Worm (Caenorhabditis elegans) whole organism, early embryonic: ENCODE data around the gene F13A2.5.

Experiments used
- B0310.2 ChIP-seq: sonication (generic microtip); optimal IDR thresholded peaks from 2 replicates; lab custom pipeline; 2016; ENCODE audit warnings: mild to moderate bottlenecking, missing genetic modification characterization, missing compliant biosample characterization
- F13C5.2 ChIP-seq: sonication (generic microtip); optimal IDR thresholded peaks from 2 replicates; lab custom pipeline; 2017; ENCODE audit warnings: mild to moderate bottlenecking, missing genetic modification characterization, inconsistent platforms, missing compliant biosample characterization
- aly-1 ChIP-seq: sonication (generic microtip); optimal IDR thresholded peaks from 2 replicates; lab custom pipeline; 2016; ENCODE audit warnings: missing genetic modification characterization, missing compliant biosample characterization
- ama-1 ChIP-seq: fragments of 150-350 bp; optimal IDR thresholded peaks from 2 replicates; lab custom pipeline; 2014
- ceh-13 ChIP-seq: fragments of 200-800 bp; sonication (Bioruptor generic); optimal IDR thresholded peaks from 2 replicates; lab custom pipeline; 2018; ENCODE audit warnings: mild to moderate bottlenecking, missing genetic modification characterization, missing compliant biosample characterization
- ceh-36 ChIP-seq: sonication (generic microtip); optimal IDR thresholded peaks from 2 replicates; lab custom pipeline; 2016; ENCODE audit warnings: missing genetic modification characterization, inconsistent platforms, missing compliant biosample characterization
- ets-7 ChIP-seq: sonication (generic microtip); optimal IDR thresholded peaks from 2 replicates; lab custom pipeline; 2016; ENCODE audit warnings: missing genotype, missing genetic modification characterization, missing compliant biosample characterization
- flt-1 ChIP-seq: fragments of 200-800 bp; sonication (Bioruptor generic); IDR thresholded peaks from 2 replicates; pipeline ENCODE4 v1.3.6; 2022; ENCODE audit warnings: missing genetic modification characterization, missing compliant biosample characterization
- hmbx-1 ChIP-seq: sonication (generic microtip); optimal IDR thresholded peaks from 2 replicates; lab custom pipeline; 2016; ENCODE audit warnings: mild to moderate bottlenecking, missing genetic modification characterization, missing compliant biosample characterization
- hmg-4 ChIP-seq: fragments of 200-800 bp; sonication (Bioruptor generic); optimal IDR thresholded peaks from 2 replicates; lab custom pipeline; 2018; ENCODE audit warnings: mild to moderate bottlenecking, missing genetic modification characterization, missing compliant biosample characterization
- hnd-1 ChIP-seq: sonication (generic microtip); optimal IDR thresholded peaks from 2 replicates; lab custom pipeline; 2016; ENCODE audit warnings: missing genetic modification characterization, missing compliant biosample characterization
- pes-1 ChIP-seq: fragments of 200-800 bp; sonication (Bioruptor generic); IDR thresholded peaks from 2 replicates; pipeline ENCODE4 v1.3.6; 2022; ENCODE audit warnings: missing genetic modification reagents, missing genetic modification characterization, missing compliant biosample characterization
- scrt-1 ChIP-seq: fragments of 200-800 bp; sonication (Bioruptor generic); IDR thresholded peaks from 2 replicates; pipeline ENCODE4 v1.3.6; 2022; ENCODE audit warnings: missing genetic modification characterization, missing compliant biosample characterization
- sea-1 ChIP-seq: fragments of 200-800 bp; sonication (Bioruptor generic); conservative IDR thresholded peaks from 2 replicates; pipeline ENCODE4 v1.3.6; 2022; ENCODE audit warnings: missing genetic modification characterization, missing compliant biosample characterization
- tbx-11 ChIP-seq: fragments of 200-800 bp; sonication (Bioruptor generic); IDR thresholded peaks from 2 replicates; pipeline ENCODE4 v1.3.6; 2022; ENCODE audit warnings: missing genetic modification characterization, missing compliant biosample characterization
- tbx-37 ChIP-seq: fragments of 200-800 bp; sonication (Bioruptor generic); conservative IDR thresholded peaks from 2 replicates; pipeline ENCODE4 v1.3.6; 2022; ENCODE audit warnings: missing genetic modification reagents, missing genetic modification characterization, missing compliant biosample characterization
- tra-4 ChIP-seq: sonication (generic microtip); optimal IDR thresholded peaks from 2 replicates; lab custom pipeline; 2017; ENCODE audit warnings: missing genetic modification characterization, missing compliant biosample characterization

F13A2.5 gene

DNA sequence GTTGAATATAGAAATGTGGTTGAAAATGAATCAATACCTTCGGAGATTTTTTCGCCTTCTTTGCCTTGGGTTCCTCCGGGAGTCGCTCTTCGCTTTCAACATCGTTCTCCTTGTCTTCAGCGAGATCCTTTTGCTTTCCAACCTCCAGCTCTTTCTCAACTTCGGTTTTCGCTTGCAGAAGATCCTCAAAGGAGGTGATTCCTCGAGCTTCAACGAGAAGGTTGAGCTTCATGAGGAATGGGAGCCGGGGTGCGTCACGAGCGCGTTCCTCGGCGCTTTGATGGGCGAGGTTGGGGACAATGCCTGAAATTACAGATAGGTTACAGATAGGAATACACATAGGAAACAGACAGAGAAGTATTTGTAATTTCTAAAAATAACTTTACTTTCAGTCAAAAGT lies 2.9 kb downstream of the F13A2.5 start:
- TF ChIP-seq flt-1 (GFP tag; lab: Robert Waterston, UW) (no peak), sea-1 (GFP tag; lab: Robert Waterston, UW) (no peak), aly-1 (no peak), tbx-11 (GFP tag; lab: Robert Waterston, UW) (no peak), ama-1 (lab: Kevin White, UChicago) (no peak), tra-4 (no peak), ceh-13 (GFP tag; lab: Kevin White, UChicago) (no peak), pes-1 (GFP tag; lab: Robert Waterston, UW) (no peak), hmbx-1 (tag; lab: Kevin White, UChicago) (no peak)

DNA sequence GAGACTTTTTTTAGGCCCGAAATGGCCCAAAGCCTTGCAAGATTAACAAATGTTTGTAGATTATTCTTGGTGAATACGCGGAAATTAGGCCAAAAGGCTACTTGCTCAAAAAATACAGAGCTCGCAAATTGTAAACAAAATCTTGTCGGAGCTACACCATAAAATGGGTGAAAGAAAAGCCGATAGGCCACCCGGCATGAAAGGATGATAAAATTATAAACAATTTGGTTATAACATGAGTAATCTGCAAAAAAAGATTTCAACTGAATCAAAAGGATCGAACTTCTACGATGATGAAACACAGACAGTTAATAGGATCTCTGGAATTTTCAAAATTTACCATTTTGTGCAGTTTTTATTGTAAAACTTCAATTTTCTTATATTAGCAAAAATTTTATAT lies 3.6 kb downstream of the F13A2.5 start:
- TF ChIP-seq sea-1 (GFP tag; lab: Robert Waterston, UW) (no peak), scrt-1 (GFP tag; lab: Robert Waterston, UW) (no peak), flt-1 (GFP tag; lab: Robert Waterston, UW) (no peak), hnd-1 (tag; lab: Kevin White, UChicago) (no peak), hmg-4 (GFP tag; lab: Kevin White, UChicago) (no peak), ceh-36 (no peak), ama-1 (lab: Kevin White, UChicago) (no peak), B0310.2 (tag; lab: Kevin White, UChicago) (no peak), tbx-37 (no peak), tbx-11 (GFP tag; lab: Robert Waterston, UW) (no peak)

ce11 chrV:4396257-4396656 lies 5.5 kb downstream of the F13A2.5 start, which contains the start of gene F13A2.3:
TSS of gene F13A2.3 (minus strand) at chrV:4396357.
- no peak for TF ChIP-seq aly-1
- no peak for TF ChIP-seq flt-1 (GFP tag; lab: Robert Waterston, UW)
- no peak for TF ChIP-seq scrt-1 (GFP tag; lab: Robert Waterston, UW)

- no peak for TF ChIP-seq ets-7 (tag; lab: Kevin White, UChicago)
- no peak for TF ChIP-seq tbx-37
- no peak for TF ChIP-seq hmbx-1 (tag; lab: Kevin White, UChicago)
- no peak for TF ChIP-seq tbx-11 (GFP tag; lab: Robert Waterston, UW)
- no peak for TF ChIP-seq tra-4
These were observed 13.8 kb downstream of the F13A2.5 start for ce11 chrV:4387916-4388315.

ce11 chrV:4387402-4387801 lies 14.4 kb downstream of the F13A2.5 start, which contains the start of gene F13A2.9:
TSS of gene F13A2.9 (minus strand) at chrV:4387502.
- TF ChIP-seq tra-4 (no peak), hmg-4 (GFP tag; lab: Kevin White, UChicago) (no peak)

DNA sequence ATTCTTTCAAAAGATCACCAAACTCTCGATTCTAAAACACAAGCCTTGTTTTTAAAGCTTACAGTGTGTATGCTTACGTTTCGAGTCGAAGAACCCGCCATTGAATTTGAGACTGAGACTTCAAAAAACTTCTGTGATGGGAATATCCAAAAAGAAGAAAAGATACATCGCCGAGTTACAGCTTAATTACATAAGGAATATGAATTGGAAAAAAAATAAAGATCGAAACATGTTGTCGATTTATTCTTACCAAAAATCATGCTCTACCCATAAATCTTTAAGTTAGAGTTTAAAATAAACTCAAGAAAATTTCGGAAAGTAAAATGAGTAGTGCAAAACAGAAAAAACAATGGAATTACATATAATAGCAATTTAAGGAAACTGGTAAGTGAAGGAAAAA lies 15.6 kb downstream of the F13A2.5 start, which contains the start of gene F13A2.10:
Gene F13A2.10, minus strand, starts transcription at position 101 of the 400 bp plus-strand sequence.
- no peak for TF ChIP-seq tbx-37
- no peak for TF ChIP-seq hnd-1 (tag; lab: Kevin White, UChicago)
- TF ChIP-seq B0310.2 (tag; lab: Kevin White, UChicago): no peak
- TF ChIP-seq scrt-1 (GFP tag; lab: Robert Waterston, UW): no peak
- no peak for TF ChIP-seq ceh-13 (GFP tag; lab: Kevin White, UChicago)
- no peak for TF ChIP-seq ama-1 (lab: Kevin White, UChicago)
- TF ChIP-seq ceh-36: no peak
- no peak for TF ChIP-seq tbx-11 (GFP tag; lab: Robert Waterston, UW)
- no peak for TF ChIP-seq F13C5.2 (tag; lab: Kevin White, UChicago)
- no peak for TF ChIP-seq flt-1 (GFP tag; lab: Robert Waterston, UW)
- TF ChIP-seq aly-1: no peak
- TF ChIP-seq ets-7 (tag; lab: Kevin White, UChicago): no peak
- TF ChIP-seq hmbx-1 (tag; lab: Kevin White, UChicago): no peak
- TF ChIP-seq pes-1 (GFP tag; lab: Robert Waterston, UW): no peak

DNA sequence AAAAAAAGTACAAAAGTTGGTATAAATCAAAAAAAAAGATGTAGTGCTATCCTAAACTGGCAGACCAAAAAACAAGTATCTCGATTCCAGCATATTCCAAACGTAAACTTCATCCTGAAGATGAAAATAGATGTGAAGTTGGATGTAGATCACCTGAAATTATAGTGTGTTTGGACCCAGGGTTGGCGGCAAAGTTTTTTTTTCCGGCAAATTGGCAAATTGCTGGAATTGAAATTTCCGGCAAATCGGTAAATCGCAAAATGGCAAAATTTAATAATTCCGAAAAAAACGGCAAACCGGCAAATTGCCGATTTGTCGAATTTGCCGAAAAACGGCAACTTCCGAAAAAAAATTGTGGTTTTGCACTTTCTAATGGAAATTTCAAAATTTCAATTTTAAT lies 17.3 kb downstream of the F13A2.5 start, which contains the start of gene F13A2.2:
Gene F13A2.2, minus strand, starts transcription at position 101 of the 400 bp plus-strand sequence.
- no peak for TF ChIP-seq F13C5.2 (tag; lab: Kevin White, UChicago)
- TF ChIP-seq aly-1: no peak
- TF ChIP-seq scrt-1 (GFP tag; lab: Robert Waterston, UW): no peak
- TF ChIP-seq B0310.2 (tag; lab: Kevin White, UChicago): no peak
- no peak for TF ChIP-seq tra-4
- TF ChIP-seq sea-1 (GFP tag; lab: Robert Waterston, UW): no peak
- TF ChIP-seq ets-7 (tag; lab: Kevin White, UChicago): no peak
- TF ChIP-seq tbx-37: no peak
- TF ChIP-seq hnd-1 (tag; lab: Kevin White, UChicago): no peak
- no peak for TF ChIP-seq tbx-11 (GFP tag; lab: Robert Waterston, UW)
- no peak for TF ChIP-seq pes-1 (GFP tag; lab: Robert Waterston, UW)
- no peak for TF ChIP-seq ceh-36
- TF ChIP-seq ceh-13 (GFP tag; lab: Kevin White, UChicago): no peak
- no peak for TF ChIP-seq flt-1 (GFP tag; lab: Robert Waterston, UW)

DNA sequence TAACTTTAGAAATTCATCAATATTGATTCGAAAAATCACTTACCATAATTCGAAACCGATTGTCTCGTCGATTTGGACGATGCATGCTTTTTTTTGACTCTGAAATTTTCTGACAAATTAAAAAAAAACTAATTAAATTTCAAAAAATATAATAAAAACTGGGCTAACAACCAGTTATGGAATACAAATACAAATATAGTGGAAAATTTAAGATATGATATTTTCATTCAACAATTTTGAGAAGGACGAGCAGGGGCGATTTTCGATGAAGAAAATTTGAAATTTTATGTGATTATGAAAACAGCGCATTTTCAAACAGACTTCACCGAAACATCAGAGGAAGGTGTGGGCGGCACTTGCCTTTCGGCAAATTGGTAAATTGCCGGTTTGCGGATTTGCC lies 19.5 kb downstream of the F13A2.5 start, which contains the start of gene F13A2.1:
Gene F13A2.1, minus strand, starts transcription at position 101 of the 400 bp plus-strand sequence.
- TF ChIP-seq tra-4 (no peak), ama-1 (lab: Kevin White, UChicago) (no peak), scrt-1 (GFP tag; lab: Robert Waterston, UW) (no peak), hnd-1 (tag; lab: Kevin White, UChicago) (no peak)

DNA sequence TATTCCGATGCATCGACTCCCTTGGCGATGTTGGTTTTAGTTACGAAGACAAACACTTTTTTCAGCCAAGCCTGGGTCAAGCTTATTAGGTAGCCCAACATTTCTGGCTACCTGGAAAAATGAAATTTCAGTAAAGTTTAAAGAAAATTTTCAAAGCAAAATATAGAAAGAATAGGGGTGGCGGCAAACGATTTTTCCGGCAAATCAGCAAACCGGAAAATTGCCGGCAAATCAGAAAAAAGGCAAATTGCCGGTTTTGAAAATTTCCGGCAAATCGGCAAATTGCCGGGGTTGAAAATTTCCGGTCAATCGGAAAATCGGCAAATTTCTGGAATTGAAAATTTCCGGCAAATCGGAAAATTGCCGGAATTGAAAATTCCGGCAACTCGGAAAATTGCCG lies 24.1 kb downstream of the F13A2.5 start, which contains the start of gene F32D1.8:
Gene F32D1.8, minus strand, starts transcription at position 101 of the 400 bp plus-strand sequence.
- no peak for TF ChIP-seq hmbx-1 (tag; lab: Kevin White, UChicago)
- no peak for TF ChIP-seq ceh-13 (GFP tag; lab: Kevin White, UChicago)
- TF ChIP-seq ets-7 (tag; lab: Kevin White, UChicago): no peak
- TF ChIP-seq aly-1: no peak
- TF ChIP-seq tbx-37: no peak
- TF ChIP-seq F13C5.2 (tag; lab: Kevin White, UChicago): no peak
- no peak for TF ChIP-seq hmg-4 (GFP tag; lab: Kevin White, UChicago)
- no peak for TF ChIP-seq B0310.2 (tag; lab: Kevin White, UChicago)
- no peak for TF ChIP-seq pes-1 (GFP tag; lab: Robert Waterston, UW)
- no peak for TF ChIP-seq tra-4
- TF ChIP-seq flt-1 (GFP tag; lab: Robert Waterston, UW): no peak
- TF ChIP-seq sea-1 (GFP tag; lab: Robert Waterston, UW): no peak
- no peak for TF ChIP-seq scrt-1 (GFP tag; lab: Robert Waterston, UW)
- no peak for TF ChIP-seq tbx-11 (GFP tag; lab: Robert Waterston, UW)
- no peak for TF ChIP-seq ceh-36
